Fruit fly (Drosophila melanogaster): ENCODE measurements around the gene Ptp61F.

Gene Ptp61F

dm6 chr3L:1330420-1330819 lies 144.6 kb downstream of the Ptp61F start:
- TF ChIP-seq hkb (optimal IDR thresholded peaks at IDR 0.05) (no peak), hkb (GFP tag; IDR thresholded peaks at IDR 0.05) (no peak), zfh1 (GFP tag; IDR thresholded peaks at IDR 0.05) (no peak), yki (optimal IDR thresholded peaks at IDR 0.05) (no peak), Med (GFP tag) (peak; percentile 54), HLH4C (GFP tag; IDR thresholded peaks at IDR 0.05; ENCODE audit: partially characterized antibody) (no peak), CG7745 (tag; optimal IDR thresholded peaks at IDR 0.05) (no peak), CG11093 (GFP tag; IDR thresholded peaks at IDR 0.05) (no peak), Abd-B (GFP tag; optimal IDR thresholded peaks at IDR 0.05) (no peak), CG8944 (GFP tag; optimal IDR thresholded peaks at IDR 0.05) (no peak), Lim3 (GFP tag; IDR thresholded peaks at IDR 0.05) (no peak), al (GFP tag; IDR thresholded peaks at IDR 0.05) (no peak), Fer3 (tag; optimal IDR thresholded peaks at IDR 0.05) (no peak), sisA (GFP tag; IDR thresholded peaks at IDR 0.05) (no peak), CG1647 (GFP tag; optimal IDR thresholded peaks at IDR 0.05) (no peak), nom (GFP tag; optimal IDR thresholded peaks at IDR 0.05) (no peak), CG11695 (GFP tag; IDR thresholded peaks at IDR 0.05) (0 out of 3 replicates have a peak, but pooled peaks have one; percentile 17), CG14667 (GFP tag; IDR thresholded peaks at IDR 0.05) (no peak), grau (tag; optimal IDR thresholded peaks at IDR 0.05) (peak; percentile 77), Doc2 (GFP tag; IDR thresholded peaks at IDR 0.05) (no peak), CG2678 (tag; optimal IDR thresholded peaks at IDR 0.05) (no peak), CG8924 (tag; optimal IDR thresholded peaks at IDR 0.05) (no peak), salm (tag; optimal IDR thresholded peaks at IDR 0.05) (no peak), CG12104 (GFP tag; optimal IDR thresholded peaks at IDR 0.05) (peak; percentile 14), MTF-1 (GFP tag; optimal IDR thresholded peaks at IDR 0.05; ENCODE audit: borderline replicate concordance) (no peak), cwo (GFP tag; optimal IDR thresholded peaks at IDR 0.05) (no peak), Ptx1 (GFP tag; IDR thresholded peaks at IDR 0.05) (no peak), CG3995 (GFP tag; optimal IDR thresholded peaks at IDR 0.05) (no peak), luna (GFP tag; optimal IDR thresholded peaks at IDR 0.05) (no peak), ATbp (GFP tag; optimal IDR thresholded peaks at IDR 0.05) (no peak), Sox100B (GFP tag; optimal IDR thresholded peaks at IDR 0.05) (no peak), danr (GFP tag; IDR thresholded peaks at IDR 0.05) (no peak), CG1603 (tag; optimal IDR thresholded peaks at IDR 0.05) (no peak), Doc3 (GFP tag; IDR thresholded peaks at IDR 0.05; ENCODE audit: partially characterized antibody) (no peak), cas (GFP tag; IDR thresholded peaks at IDR 0.05) (no peak), CG6854 (GFP tag; optimal IDR thresholded peaks at IDR 0.05) (no peak), row (GFP tag; IDR thresholded peaks at IDR 0.05) (peak; percentile 20; the same call in 1 of the 3 replicates), CG6765 (GFP tag; optimal IDR thresholded peaks at IDR 0.05) (no peak), tap (tag; optimal IDR thresholded peaks at IDR 0.05) (no peak), CG4360 (GFP tag; IDR thresholded peaks at IDR 0.05) (no peak), Mrtf (GFP tag; IDR thresholded peaks at IDR 0.05) (no peak), CG15269 (tag; optimal IDR thresholded peaks at IDR 0.05) (no peak), sens (GFP tag) (peak; percentile 31), ems (GFP tag; optimal IDR thresholded peaks at IDR 0.05) (no peak), Hr51 (GFP tag; optimal IDR thresholded peaks at IDR 0.05) (no peak), hb (GFP tag; IDR thresholded peaks at IDR 0.05; ENCODE audit: partially characterized antibody) (no peak), CG17328 (GFP tag; IDR thresholded peaks at IDR 0.05) (no peak), fd96Cb (tag; optimal IDR thresholded peaks at IDR 0.05) (no peak), Ets65A (GFP tag) (peak; percentile 2), Ravus (GFP tag; IDR thresholded peaks at IDR 0.05) (no peak), ken (GFP tag; IDR thresholded peaks at IDR 0.05) (no peak), dimm (GFP tag; IDR thresholded peaks at IDR 0.05) (no peak), aop (GFP tag; IDR thresholded peaks at IDR 0.05) (no peak)

Data from whole organism, embryonic.